Worm (Caenorhabditis elegans): ENCODE measurements around the gene F19B2.7.

- TF ChIP-seq ztf-29 (GFP tag; IDR thresholded peaks at IDR 0.05): no peak
- TF ChIP-seq med-1 (GFP tag; optimal IDR thresholded peaks at IDR 0.05; ENCODE audit: insufficient read depth): no peak
- TF ChIP-seq cog-1 (tag; optimal IDR thresholded peaks at IDR 0.05): no peak
- TF ChIP-seq tab-1 (GFP tag; IDR thresholded peaks at IDR 0.05): no peak
- TF ChIP-seq ztf-23 (GFP tag; IDR thresholded peaks at IDR 0.05): no peak
- TF ChIP-seq klf-2 (GFP tag; conservative IDR thresholded peaks at IDR 0.05): no peak
Observed at ce11 chrV:20105210-20105793, 46.2 kb upstream of the F19B2.7 start.
